Fruit fly (Drosophila melanogaster) whole organism, embryonic: ENCODE data around the gene CG14383.

Experiments used
- CG10543 ChIP-seq: fragments of 200-800 bp; sonication (Bioruptor generic); optimal IDR thresholded peaks from 3 replicates; lab custom pipeline; 2017; ENCODE audit warnings: missing biosample characterization, mild to moderate bottlenecking, missing genetic modification characterization, moderate library complexity
- CG11696 ChIP-seq: fragments of 200-800 bp; sonication (Bioruptor generic); IDR thresholded peaks from 2 replicates; pipeline ENCODE4 v1.3.6; 2022; ENCODE audit warnings: missing biosample characterization, missing genetic modification characterization
- CG13287 ChIP-seq: fragments of 200-800 bp; sonication (Bioruptor generic); IDR thresholded peaks from 2 replicates; pipeline ENCODE4 v1.3.6; 2022; ENCODE audit warnings: missing biosample characterization, missing genetic modification characterization; ENCODE audit not compliant: partially characterized antibody
- CG18764 ChIP-seq: fragments of 200-800 bp; sonication (Bioruptor generic); optimal IDR thresholded peaks from 3 replicates; lab custom pipeline; 2016; ENCODE audit warnings: missing biosample characterization, missing genetic modification characterization
- CG2120 ChIP-seq: fragments of 200-800 bp; sonication (Bioruptor generic); optimal IDR thresholded peaks from 3 replicates; lab custom pipeline; 2016; ENCODE audit warnings: missing biosample characterization, missing genetic modification characterization
- CG2129 ChIP-seq: fragments of 200-800 bp; sonication (Bioruptor generic); IDR thresholded peaks from 2 replicates; pipeline ENCODE4 v1.3.6; 2022; ENCODE audit warnings: missing biosample characterization, missing genetic modification characterization; ENCODE audit not compliant: partially characterized antibody
- CG30020 ChIP-seq: fragments of 200-800 bp; optimal IDR thresholded peaks from 2 replicates; lab custom pipeline; 2019; ENCODE audit warnings: missing biosample characterization, mild to moderate bottlenecking, missing genetic modification characterization, moderate library complexity
- CG30431 ChIP-seq: fragments of 200-800 bp; sonication (Bioruptor generic); optimal IDR thresholded peaks from 2 replicates; lab custom pipeline; 2017; ENCODE audit warnings: missing biosample characterization, missing genetic modification characterization
- CG32532 ChIP-seq: fragments of 200-800 bp; sonication (Bioruptor generic); IDR thresholded peaks from 2 replicates; pipeline ENCODE4 v1.3.6; 2022; ENCODE audit warnings: missing biosample characterization, missing genetic modification characterization
- CG32767 ChIP-seq: fragments of 200-800 bp; sonication (Bioruptor generic); IDR thresholded peaks from 2 replicates; pipeline ENCODE4 v1.3.6; 2022; ENCODE audit warnings: missing biosample characterization, missing genetic modification characterization
- CG3407 ChIP-seq: fragments of 200-800 bp; sonication (Bioruptor generic); optimal IDR thresholded peaks from 2 replicates; lab custom pipeline; 2018; ENCODE audit warnings: missing biosample characterization, mild to moderate bottlenecking, missing genetic modification characterization
- CG34422 ChIP-seq: fragments of 200-800 bp; sonication (Bioruptor generic); IDR thresholded peaks from 3 replicates; pipeline ENCODE4 v1.3.6; 2022; ENCODE audit warnings: missing biosample characterization, missing genetic modification characterization
- CG4617 ChIP-seq: fragments of 200-800 bp; sonication (Bioruptor generic); optimal IDR thresholded peaks from 3 replicates; lab custom pipeline; 2016; ENCODE audit warnings: missing biosample characterization, missing genetic modification characterization, borderline replicate concordance
- CG7963 ChIP-seq: fragments of 200-800 bp; sonication (Bioruptor generic); IDR thresholded peaks from 3 replicates; pipeline ENCODE4 v1.3.6; 2022; ENCODE audit warnings: missing biosample characterization, missing genetic modification characterization; ENCODE audit not compliant: partially characterized antibody
- CG8924 ChIP-seq: fragments of 200-800 bp; optimal IDR thresholded peaks from 3 replicates; lab custom pipeline; 2019; ENCODE audit warnings: missing biosample characterization, mild to moderate bottlenecking, missing genetic modification characterization, moderate library complexity
- CG8944 ChIP-seq: fragments of 200-800 bp; sonication (Bioruptor generic); optimal IDR thresholded peaks from 3 replicates; lab custom pipeline; 2016; ENCODE audit warnings: missing biosample characterization, missing genetic modification characterization
- CG9932 ChIP-seq: fragments of 200-800 bp; sonication (Bioruptor generic); IDR thresholded peaks from 2 replicates; pipeline ENCODE4 v1.3.6; 2022; ENCODE audit warnings: missing biosample characterization, missing genetic modification characterization
- Drgx ChIP-seq: fragments of 200-800 bp; sonication (Bioruptor generic); IDR thresholded peaks from 2 replicates; pipeline ENCODE4 v1.3.6; 2022; ENCODE audit warnings: missing biosample characterization, missing genetic modification characterization
- H2.0 ChIP-seq: fragments of 200-800 bp; sonication (Bioruptor generic); IDR thresholded peaks from 2 replicates; pipeline ENCODE4 v1.3.6; 2022; ENCODE audit warnings: missing biosample characterization, missing genetic modification characterization
- Hr39 ChIP-seq: fragments of >200 bp; optimal IDR thresholded peaks from 2 replicates; lab custom pipeline; 2017
- Hr78 ChIP-seq, 2 experiments: fragments of 200-800 bp in 1 of 2; fragments of >200 bp in 1 of 2; sonication (Bioruptor generic) in 1 of 2; optimal IDR thresholded peaks; 2 replicates each; lab custom pipeline; 2017 to 2019; ENCODE audit warnings: missing biosample characterization in 2 of 2, missing genetic modification characterization in 2 of 2, mild to moderate bottlenecking in 1 of 2, moderate library complexity in 1 of 2
- NC2β ChIP-seq: fragments of 200-800 bp; sonication (Bioruptor generic); optimal IDR thresholded peaks from 2 replicates; lab custom pipeline; 2016; ENCODE audit warnings: missing biosample characterization, missing genetic modification characterization
- Pdp1 ChIP-seq, 2 experiments: fragments of 200-800 bp; sonication (Bioruptor generic); optimal IDR thresholded peaks; 3 replicates each; lab custom pipeline; 2016; ENCODE audit warnings: missing biosample characterization in 2 of 2, missing genetic modification characterization in 2 of 2, mild to moderate bottlenecking in 1 of 2, moderate library complexity in 1 of 2
- Rfx ChIP-seq: fragments of 200-800 bp; sonication (Bioruptor generic); IDR thresholded peaks from 2 replicates; pipeline ENCODE4 v1.3.6; 2022; ENCODE audit warnings: missing biosample characterization, missing genetic modification characterization
- Sin3A ChIP-seq: fragments of >200 bp; optimal IDR thresholded peaks from 2 replicates; lab custom pipeline; 2018
- bbx ChIP-seq: fragments of 200-800 bp; sonication (Bioruptor generic); IDR thresholded peaks from 2 replicates; pipeline ENCODE4 v1.3.6; 2022; ENCODE audit warnings: missing biosample characterization, missing genetic modification characterization; ENCODE audit not compliant: partially characterized antibody
- cad ChIP-seq: fragments of >200 bp; optimal IDR thresholded peaks from 2 replicates; lab custom pipeline; 2017; ENCODE audit warnings: missing biosample characterization, missing genetic modification characterization
- chinmo ChIP-seq: fragments of 200-800 bp; sonication (Bioruptor generic); IDR thresholded peaks from 4 replicates; pipeline ENCODE4 v1.3.6; 2022; ENCODE audit warnings: missing biosample characterization, missing genetic modification characterization; ENCODE audit not compliant: partially characterized antibody
- exex ChIP-seq: fragments of 200-800 bp; sonication (Bioruptor generic); optimal IDR thresholded peaks from 4 replicates; lab custom pipeline; 2018; ENCODE audit warnings: missing biosample characterization, mild to moderate bottlenecking, missing genetic modification characterization, moderate library complexity
- fd102C ChIP-seq: fragments of 200-800 bp; sonication (Bioruptor generic); optimal IDR thresholded peaks from 2 replicates; lab custom pipeline; 2018; ENCODE audit warnings: missing biosample characterization, mild to moderate bottlenecking, missing genetic modification characterization, moderate library complexity
- fd3F ChIP-seq: fragments of 200-800 bp; sonication (Bioruptor generic); optimal IDR thresholded peaks from 2 replicates; lab custom pipeline; 2018; ENCODE audit warnings: missing biosample characterization, mild to moderate bottlenecking, missing genetic modification characterization, moderate library complexity
- gce ChIP-seq: fragments of 200-800 bp; sonication (Bioruptor generic); IDR thresholded peaks from 3 replicates; pipeline ENCODE4 v1.3.6; 2022; ENCODE audit warnings: missing biosample characterization, missing genetic modification characterization
- gcm2 ChIP-seq: fragments of 200-800 bp; sonication (Bioruptor generic); optimal IDR thresholded peaks from 2 replicates; lab custom pipeline; 2016; ENCODE audit warnings: missing biosample characterization, missing genetic modification characterization
- gem ChIP-seq: fragments of 200-800 bp; sonication (Bioruptor generic); optimal IDR thresholded peaks from 2 replicates; lab custom pipeline; 2019; ENCODE audit warnings: missing biosample characterization, mild to moderate bottlenecking, missing genetic modification characterization, moderate library complexity
- gfzf ChIP-seq: fragments of 200-800 bp; sonication (Bioruptor generic); optimal IDR thresholded peaks from 2 replicates; lab custom pipeline; 2016; ENCODE audit warnings: missing biosample characterization, mild to moderate bottlenecking, missing genetic modification characterization, moderate library complexity
- grau ChIP-seq: fragments of 200-800 bp; optimal IDR thresholded peaks from 3 replicates; lab custom pipeline; 2019; ENCODE audit warnings: missing biosample characterization, mild to moderate bottlenecking, missing genetic modification characterization, moderate library complexity
- ind ChIP-seq: fragments of 200-800 bp; sonication (Bioruptor generic); optimal IDR thresholded peaks from 3 replicates; lab custom pipeline; 2016; ENCODE audit warnings: missing biosample characterization, missing genetic modification characterization
- klu ChIP-seq: fragments of 200-800 bp; sonication (Bioruptor generic); IDR thresholded peaks from 2 replicates; pipeline ENCODE4 v1.3.6; 2022; ENCODE audit warnings: missing biosample characterization, missing genetic modification characterization
- lola ChIP-seq, 3 experiments: fragments of >200 bp in 2 of 3; fragments of 200-800 bp in 1 of 3; sonication (Bioruptor generic) in 1 of 3; optimal IDR thresholded peaks; 2 replicates each; lab custom pipeline; 2017 to 2019; ENCODE audit warnings: missing biosample characterization in 3 of 3, missing genetic modification characterization in 3 of 3, mild to moderate bottlenecking in 1 of 3, moderate library complexity in 1 of 3
- nau ChIP-seq: fragments of 200-800 bp; sonication (Bioruptor generic); optimal IDR thresholded peaks from 3 replicates; lab custom pipeline; 2017; ENCODE audit warnings: missing biosample characterization, mild to moderate bottlenecking, missing genetic modification characterization, missing genetic modification reagents
- otp ChIP-seq: fragments of 200-800 bp; sonication (Bioruptor generic); IDR thresholded peaks from 3 replicates; pipeline ENCODE4, ENCODE4 v1.3.6; 2022; ENCODE audit warnings: missing biosample characterization, missing genetic modification characterization
- pnt ChIP-seq: fragments of 200-800 bp; sonication (Bioruptor generic); optimal IDR thresholded peaks from 3 replicates; lab custom pipeline; 2016; ENCODE audit warnings: missing biosample characterization, missing genetic modification characterization
- prd ChIP-seq, 3 experiments: fragments of >200 bp in 2 of 3; fragments of 200-800 bp in 1 of 3; sonication (Bioruptor generic) in 1 of 3; optimal IDR thresholded peaks in 2 of 3; IDR thresholded peaks in 1 of 3; 2 replicates in 2 of 3; 3 replicates in 1 of 3; pipeline versions ENCODE4 v1.3.6 to Lab custom; 2017 to 2022; ENCODE audit warnings: missing biosample characterization in 1 of 3, missing genetic modification characterization in 1 of 3
- sd ChIP-seq: fragments of 200-800 bp; sonication (Bioruptor generic); optimal IDR thresholded peaks from 3 replicates; lab custom pipeline; 2018; ENCODE audit warnings: missing biosample characterization, mild to moderate bottlenecking, missing genetic modification characterization, moderate library complexity
- sens ChIP-seq: fragments of 200-800 bp; sonication (Bioruptor generic); peaks from one replicate; lab custom pipeline; 2016; ENCODE audit warnings: missing biosample characterization, missing genetic modification characterization
- sisA ChIP-seq: fragments of 200-800 bp; sonication (Bioruptor generic); IDR thresholded peaks from 2 replicates; pipeline ENCODE4 v1.3.6; 2022; ENCODE audit warnings: missing biosample characterization, missing genetic modification characterization
- stc ChIP-seq: fragments of 200-800 bp; sonication (Bioruptor generic); IDR thresholded peaks from 2 replicates; pipeline ENCODE4 v1.3.6; 2022; ENCODE audit warnings: missing biosample characterization, missing genetic modification characterization
- tll ChIP-seq, 2 experiments: fragments of 200-800 bp in 1 of 2; fragments of >200 bp in 1 of 2; sonication (Bioruptor generic) in 1 of 2; optimal IDR thresholded peaks; 2 replicates each; lab custom pipeline; 2017 to 2019; ENCODE audit warnings: missing biosample characterization in 2 of 2, missing genetic modification characterization in 2 of 2, mild to moderate bottlenecking in 1 of 2, moderate library complexity in 1 of 2
- z ChIP-seq: fragments of 200-800 bp; sonication (Bioruptor generic); IDR thresholded peaks from 3 replicates; pipeline ENCODE4 v1.3.6; 2022; ENCODE audit warnings: missing biosample characterization, missing genetic modification characterization

CG14383 gene

dm6 chr3R:12982982-12983633 lies 5.2 kb downstream of the CG14383 start (continued):
- TF ChIP-seq gfzf (GFP tag; lab: Kevin White, UChicago) (no peak), CG10543 (peak; percentile 29), CG8924 (tag; lab: Kevin White, UChicago) (no peak), cad (no peak), Rfx (GFP tag; lab: Robert Waterston, UW) (peak; percentile 49), Sin3A (lab: Kevin White, UChicago) (no peak), CG18764 (no peak), tll (GFP tag; optimal IDR thresholded peaks at IDR 0.05; lab: Kevin White, UChicago) (no peak), NC2β (GFP tag; lab: Kevin White, UChicago) (no peak), CG9932 (GFP tag; lab: Robert Waterston, UW) (peak; percentile 51; the same call in 1 of the 2 replicates), lola (GFP tag; optimal IDR thresholded peaks at IDR 0.05; lab: Kevin White, UChicago) (no peak), bbx (GFP tag; lab: Robert Waterston, UW) (peak; percentile 42; the same call in 1 of the 2 replicates), z (no peak), otp (GFP tag; lab: Robert Waterston, UW) (0 out of 3 replicates have a peak, but pooled peaks have one; percentile 16), gem (tag; lab: Kevin White, UChicago) (peak; percentile 30), exex (tag; lab: Kevin White, UChicago) (peak; percentile 37), CG4617 (GFP tag; lab: Kevin White, UChicago) (no peak), CG32767 (GFP tag; lab: Robert Waterston, UW) (no peak), nau (no peak), CG2120 (GFP tag; lab: Kevin White, UChicago) (peak; percentile 37), gce (GFP tag; lab: Robert Waterston, UW) (no peak), CG34422 (GFP tag; lab: Robert Waterston, UW) (peak; percentile 27; the same call in 1 of the 3 replicates), sens (GFP tag; lab: Kevin White, UChicago) (peak; percentile 61), grau (tag; lab: Kevin White, UChicago) (peak; percentile 96), Hr39 (no peak), CG2129 (GFP tag; lab: Robert Waterston, UW) (no peak), CG13287 (GFP tag; lab: Robert Waterston, UW) (peak; percentile 5; the same call in 1 of the 2 replicates), fd102C (GFP tag; lab: Kevin White, UChicago) (no peak), fd3F (GFP tag; lab: Kevin White, UChicago) (no peak), stc (no peak), chinmo (GFP tag; lab: Robert Waterston, UW) (peak; percentile 51; the same call in 1 of the 4 replicates), H2.0 (GFP tag; lab: Robert Waterston, UW) (no peak), prd (optimal IDR thresholded peaks at IDR 0.05; lab: Kevin White, UChicago) (no peak), prd (GFP tag; IDR thresholded peaks at IDR 0.05; lab: Robert Waterston, UW) (no peak), Pdp1 (GFP tag; optimal IDR thresholded peaks at IDR 0.05; lab: Kevin White, UChicago) (peak in 1 of 2 experiments; percentile 85), sisA (GFP tag; lab: Robert Waterston, UW) (no peak), CG30431 (no peak), CG30020 (tag; lab: Kevin White, UChicago) (no peak), ind (GFP tag; lab: Kevin White, UChicago) (no peak), klu (GFP tag; lab: Robert Waterston, UW) (no peak), CG32532 (GFP tag; lab: Robert Waterston, UW) (peak; percentile 41; the same call in 1 of the 2 replicates), gcm2 (GFP tag; lab: Kevin White, UChicago) (no peak), Hr78 (GFP tag; optimal IDR thresholded peaks at IDR 0.05; lab: Kevin White, UChicago) (no peak), sd (tag; lab: Kevin White, UChicago) (peak; percentile 51), Drgx (GFP tag; lab: Robert Waterston, UW) (peak; percentile 28; the same call in 1 of the 2 replicates), CG11696 (0 out of 2 replicates have a peak, but pooled peaks have one; percentile 4), CG3407 (no peak), pnt (GFP tag; lab: Kevin White, UChicago) (no peak), CG7963 (GFP tag; lab: Robert Waterston, UW) (no peak), CG8944 (GFP tag; lab: Kevin White, UChicago) (no peak)
